Fruit fly (Drosophila melanogaster): ENCODE measurements around the gene Hipk.
A peak's percentile ranks its signal among the peaks of the same experiment; 100 is the strongest.

Gene Hipk

DNA sequence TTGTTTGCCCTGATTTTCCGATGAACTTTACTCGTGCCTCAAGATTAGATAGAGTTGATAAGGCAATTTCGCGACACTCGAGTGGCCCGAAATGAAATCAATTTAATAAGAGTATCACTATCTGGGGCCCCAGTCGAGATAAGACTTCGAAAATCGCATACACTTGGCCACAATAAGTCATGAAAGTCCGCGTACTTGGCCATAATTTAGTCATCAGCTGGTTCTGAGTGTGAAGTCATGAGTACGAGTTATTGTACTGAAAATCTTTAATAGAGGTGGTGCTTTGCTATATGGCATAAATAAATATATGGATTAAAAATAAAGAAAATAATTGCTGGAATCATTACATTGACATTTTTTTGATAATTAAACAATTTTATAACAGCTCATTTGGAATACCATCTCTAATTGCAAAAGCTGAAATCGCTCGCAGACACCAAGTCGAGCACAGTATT lies 31.1 kb upstream of the Hipk start (continued):
- TF ChIP-seq CG7372 (GFP tag; IDR thresholded peaks at IDR 0.05) (no peak), Aef1 (GFP tag; IDR thresholded peaks at IDR 0.05) (no peak), ab (GFP tag; optimal IDR thresholded peaks at IDR 0.05) (no peak), Optix (GFP tag; IDR thresholded peaks at IDR 0.05) (no peak), CG12769 (tag; optimal IDR thresholded peaks at IDR 0.05) (peak; percentile 26), kah (GFP tag; optimal IDR thresholded peaks at IDR 0.05) (no peak), CG8944 (GFP tag; optimal IDR thresholded peaks at IDR 0.05) (no peak), CG4404 (GFP tag; IDR thresholded peaks at IDR 0.05) (no peak), grn (GFP tag; optimal IDR thresholded peaks at IDR 0.05) (peak; percentile 73), HLH3B (GFP tag; IDR thresholded peaks at IDR 0.05) (no peak), bab2 (GFP tag; optimal IDR thresholded peaks at IDR 0.05) (no peak)

DNA sequence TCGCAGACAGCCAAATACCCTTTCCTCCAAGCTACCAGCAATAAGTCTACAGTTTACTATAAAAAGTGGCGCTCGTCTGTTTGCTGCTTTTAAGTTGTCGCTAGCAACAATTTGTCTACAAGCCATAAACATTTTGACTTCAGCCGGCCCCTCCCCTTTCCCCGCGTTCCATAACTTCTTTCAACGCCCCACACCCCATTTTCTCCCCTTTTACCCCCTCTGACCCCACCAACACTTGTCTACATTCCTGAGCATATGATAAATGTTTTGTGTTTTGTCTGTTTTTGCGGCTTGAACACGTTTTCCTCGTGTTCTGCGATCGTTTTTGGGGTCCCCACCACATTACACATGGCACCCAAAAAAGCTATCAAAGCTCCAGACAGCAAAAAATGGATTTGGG lies 29.2 kb upstream of the Hipk start:
- no peak for TF ChIP-seq CG33213 (GFP tag; optimal IDR thresholded peaks at IDR 0.05)
- no peak for TF ChIP-seq CG1832 (GFP tag; optimal IDR thresholded peaks at IDR 0.05)
- TF ChIP-seq Neu2 (GFP tag; optimal IDR thresholded peaks at IDR 0.05; ENCODE audit: borderline replicate concordance) = no peak
- TF ChIP-seq dysf (GFP tag; IDR thresholded peaks at IDR 0.05) = 0 out of 3 replicates have a peak, but pooled peaks have one; percentile 26
- TF ChIP-seq kni (GFP tag; optimal IDR thresholded peaks at IDR 0.05) = peak; percentile 81
- no peak for TF ChIP-seq CG14965 (GFP tag; optimal IDR thresholded peaks at IDR 0.05; ENCODE audit: borderline replicate concordance)
- no peak for TF ChIP-seq CG10543 (GFP tag; optimal IDR thresholded peaks at IDR 0.05)
- TF ChIP-seq tap (tag; optimal IDR thresholded peaks at IDR 0.05) = no peak
- no peak for TF ChIP-seq abd-A (tag; optimal IDR thresholded peaks at IDR 0.05)
- no peak for TF ChIP-seq tio (GFP tag; optimal IDR thresholded peaks at IDR 0.05)
- no peak for TF ChIP-seq Max (GFP tag; optimal IDR thresholded peaks at IDR 0.05)
- TF ChIP-seq dimm (GFP tag; IDR thresholded peaks at IDR 0.05) = no peak
- no peak for TF ChIP-seq croc (GFP tag; conservative IDR thresholded peaks at IDR 0.05)
- no peak for TF ChIP-seq CkIIα-i1 (GFP tag; IDR thresholded peaks at IDR 0.05)
- no peak for TF ChIP-seq gfzf (GFP tag; optimal IDR thresholded peaks at IDR 0.05)
- no peak for TF ChIP-seq Atf6 (GFP tag; IDR thresholded peaks at IDR 0.05)
- no peak for TF ChIP-seq ind (GFP tag; optimal IDR thresholded peaks at IDR 0.05)
- TF ChIP-seq CG10979 (tag; optimal IDR thresholded peaks at IDR 0.05) = no peak
- TF ChIP-seq Deaf1 (tag; optimal IDR thresholded peaks at IDR 0.05) = no peak
- TF ChIP-seq caup (GFP tag; optimal IDR thresholded peaks at IDR 0.05; ENCODE audit: severe bottlenecking) = peak; percentile 48
- TF ChIP-seq dmrt99B (tag; optimal IDR thresholded peaks at IDR 0.05) = no peak
- TF ChIP-seq Xrp1 (GFP tag; IDR thresholded peaks at IDR 0.05) = no peak
- TF ChIP-seq Asciz (GFP tag; optimal IDR thresholded peaks at IDR 0.05) = no peak
- TF ChIP-seq rib (GFP tag; IDR thresholded peaks at IDR 0.05) = no peak
- no peak for TF ChIP-seq Pdp1 (GFP tag; optimal IDR thresholded peaks at IDR 0.05)
- no peak for TF ChIP-seq Hr39 (optimal IDR thresholded peaks at IDR 0.05)
- no peak for TF ChIP-seq hth (optimal IDR thresholded peaks at IDR 0.05)
- TF ChIP-seq CTCF (GFP tag; optimal IDR thresholded peaks at IDR 0.05) = no peak
- TF ChIP-seq klu (GFP tag; IDR thresholded peaks at IDR 0.05) = 0 out of 2 replicates have a peak, but pooled peaks have one; percentile 10
- TF ChIP-seq run (tag; optimal IDR thresholded peaks at IDR 0.05) = no peak
- peak; percentile 56 for TF ChIP-seq CG13894 (tag; optimal IDR thresholded peaks at IDR 0.05)
- TF ChIP-seq jing (GFP tag; optimal IDR thresholded peaks at IDR 0.05) = no peak
- TF ChIP-seq CG11504 (tag; optimal IDR thresholded peaks at IDR 0.05) = peak; percentile 52
- TF ChIP-seq CG2712 (tag; optimal IDR thresholded peaks at IDR 0.05) = no peak
- no peak for TF ChIP-seq CG3847 (GFP tag; IDR thresholded peaks at IDR 0.05)
- peak; percentile 98 for TF ChIP-seq sd (tag; optimal IDR thresholded peaks at IDR 0.05)
- TF ChIP-seq CG12769 (tag; optimal IDR thresholded peaks at IDR 0.05) = peak; percentile 30
- TF ChIP-seq zf30C (GFP tag; optimal IDR thresholded peaks at IDR 0.05) = no peak
- no peak for TF ChIP-seq MTF-1 (GFP tag; optimal IDR thresholded peaks at IDR 0.05; ENCODE audit: borderline replicate concordance)
- TF ChIP-seq YL-1 (GFP tag; optimal IDR thresholded peaks at IDR 0.05) = no peak
- no peak for TF ChIP-seq luna (GFP tag; optimal IDR thresholded peaks at IDR 0.05)
- no peak for TF ChIP-seq sob (GFP tag; IDR thresholded peaks at IDR 0.05)

Data from whole organism, embryonic.